Worm (Caenorhabditis elegans) whole organism, young adult: Measurements from ENCODE around the gene F23A7.5.

ENCODE experiments used
- B0035.1 ChIP-seq: sonication (generic microtip); optimal IDR thresholded peaks from 2 replicates; lab custom pipeline; 2016; ENCODE audit warnings: missing genetic modification characterization, mild to moderate bottlenecking, missing compliant biosample characterization, missing genotype, missing genetic modification reagents
- D2030.7 ChIP-seq: fragments of 200-800 bp; sonication (Bioruptor generic); IDR thresholded peaks from 2 replicates; pipeline ENCODE4 v1.3.6; 2022; ENCODE audit warnings: missing genetic modification reagents, missing genetic modification characterization, missing compliant biosample characterization
- F23B12.7 ChIP-seq: sonication (generic microtip); optimal IDR thresholded peaks from 2 replicates; lab custom pipeline; 2017; ENCODE audit warnings: missing genetic modification characterization, mild to moderate bottlenecking, missing compliant biosample characterization, antibody characterized with exemption, moderate library complexity; ENCODE audit not compliant: insufficient read depth
- F33H1.4 ChIP-seq: fragments of 200-800 bp; sonication (Bioruptor generic); IDR thresholded peaks from 2 replicates; pipeline ENCODE4 v1.3.6; 2022; ENCODE audit warnings: missing genetic modification reagents, missing genetic modification characterization, missing compliant biosample characterization
- F49E8.2 ChIP-seq: sonication (generic microtip); optimal IDR thresholded peaks from 3 replicates; lab custom pipeline; 2017; ENCODE audit warnings: missing genetic modification characterization, mild to moderate bottlenecking, missing compliant biosample characterization, antibody characterized with exemption, moderate library complexity; ENCODE audit not compliant: insufficient read depth
- F52B5.7 ChIP-seq: sonication (generic microtip); optimal IDR thresholded peaks from 2 replicates; lab custom pipeline; 2016; ENCODE audit warnings: mild to moderate bottlenecking, missing genetic modification characterization, missing compliant biosample characterization
- F57A8.1 ChIP-seq: fragments of 200-800 bp; sonication (Bioruptor generic); optimal IDR thresholded peaks from 2 replicates; lab custom pipeline; 2018; ENCODE audit warnings: mild to moderate bottlenecking, missing genetic modification characterization, moderate library complexity, missing compliant biosample characterization
- K11D2.4 ChIP-seq: fragments of 200-800 bp; sonication (Bioruptor generic); IDR thresholded peaks from 2 replicates; pipeline ENCODE4 v1.3.6; 2022; ENCODE audit warnings: missing genetic modification reagents, missing genetic modification characterization, missing compliant biosample characterization
- K12H6.12 ChIP-seq: fragments of 200-800 bp; sonication (Bioruptor generic); optimal IDR thresholded peaks from 2 replicates; lab custom pipeline; 2018; ENCODE audit warnings: mild to moderate bottlenecking, missing genetic modification characterization, missing compliant biosample characterization
- T26A5.8 ChIP-seq: sonication (generic microtip); optimal IDR thresholded peaks from 2 replicates; lab custom pipeline; 2016; ENCODE audit warnings: missing genetic modification characterization, missing compliant biosample characterization
- Y53F4B.3 ChIP-seq: fragments of 200-800 bp; sonication (Bioruptor generic); IDR thresholded peaks from 2 replicates; pipeline ENCODE4 v1.3.6; 2022; ENCODE audit warnings: missing genetic modification reagents, missing genetic modification characterization, missing compliant biosample characterization
- Y79H2A.3 ChIP-seq: fragments of 200-800 bp; sonication (Bioruptor generic); conservative IDR thresholded peaks from 2 replicates; pipeline ENCODE4 v1.3.6; 2022; ENCODE audit warnings: missing genetic modification reagents, missing genetic modification characterization, missing compliant biosample characterization
- ama-1 ChIP-seq, 3 experiments: fragments of 150-350 bp in 1 of 3; sonication (generic microtip) in 2 of 3; optimal IDR thresholded peaks; 2 replicates each; lab custom pipeline; 2014 to 2018; ENCODE audit warnings: missing biosample characterization in 2 of 3, missing genetic modification characterization in 2 of 3, missing genetic modification reagents in 2 of 3
- aptf-3 ChIP-seq: fragments of 200-800 bp; sonication (Bioruptor generic); IDR thresholded peaks from 2 replicates; pipeline ENCODE4 v1.3.6; 2022; ENCODE audit warnings: missing genetic modification characterization, missing compliant biosample characterization
- attf-5 ChIP-seq: fragments of 200-800 bp; sonication (Bioruptor generic); optimal IDR thresholded peaks from 2 replicates; lab custom pipeline; 2018; ENCODE audit warnings: mild to moderate bottlenecking, missing genetic modification characterization, missing compliant biosample characterization
- bed-2 ChIP-seq: fragments of 200-800 bp; sonication (Bioruptor generic); IDR thresholded peaks from 2 replicates; pipeline ENCODE4 v1.3.6; 2022; ENCODE audit warnings: missing genetic modification reagents, missing genetic modification characterization, missing compliant biosample characterization
- ceh-91 ChIP-seq: fragments of 200-800 bp; sonication (Bioruptor generic); IDR thresholded peaks from 2 replicates; pipeline ENCODE4 v1.3.6; 2022; ENCODE audit warnings: missing genetic modification reagents, missing genetic modification characterization, missing compliant biosample characterization
- chd-7 ChIP-seq: sonication (generic microtip); optimal IDR thresholded peaks from 2 replicates; lab custom pipeline; 2016; ENCODE audit warnings: mild to moderate bottlenecking, missing genetic modification characterization, moderate library complexity, missing compliant biosample characterization
- dox-1 ChIP-seq: fragments of 200-800 bp; sonication (Bioruptor generic); IDR thresholded peaks from 2 replicates; pipeline ENCODE4 v1.3.6; 2022; ENCODE audit warnings: missing genetic modification reagents, missing genetic modification characterization, missing compliant biosample characterization
- egl-44 ChIP-seq: fragments of 200-800 bp; sonication (Bioruptor generic); IDR thresholded peaks from 2 replicates; pipeline ENCODE4 v1.3.6; 2022; ENCODE audit warnings: missing genetic modification reagents, missing genetic modification characterization, missing compliant biosample characterization
- egrh-3 ChIP-seq: fragments of 200-800 bp; sonication (Bioruptor generic); IDR thresholded peaks from 2 replicates; pipeline ENCODE4 v1.3.6; 2022; ENCODE audit warnings: missing genetic modification reagents, missing genetic modification characterization, missing compliant biosample characterization
- hmg-1.2 ChIP-seq: fragments of 200-800 bp; sonication (Bioruptor generic); IDR thresholded peaks from 2 replicates; pipeline ENCODE4 v1.3.6; 2022; ENCODE audit warnings: missing genetic modification reagents, missing genetic modification characterization, missing compliant biosample characterization
- hmg-20 ChIP-seq: fragments of 200-800 bp; sonication (Bioruptor generic); IDR thresholded peaks from 2 replicates; pipeline ENCODE4 v1.3.6; 2022; ENCODE audit warnings: missing genetic modification reagents, missing genetic modification characterization, missing compliant biosample characterization
- hrde-1 ChIP-seq: sonication (generic microtip); optimal IDR thresholded peaks from 2 replicates; lab custom pipeline; 2016; ENCODE audit warnings: missing genetic modification characterization, mild to moderate bottlenecking, missing compliant biosample characterization, moderate library complexity, missing genotype, missing genetic modification reagents, borderline replicate concordance
- let-526 ChIP-seq: fragments of 200-800 bp; sonication (Bioruptor generic); IDR thresholded peaks from 2 replicates; pipeline ENCODE4 v1.3.6; 2022; ENCODE audit warnings: missing genetic modification reagents, missing genetic modification characterization, missing compliant biosample characterization
- lin-40 ChIP-seq: sonication (generic microtip); optimal IDR thresholded peaks from 2 replicates; lab custom pipeline; 2016; ENCODE audit warnings: missing genetic modification characterization, mild to moderate bottlenecking, missing compliant biosample characterization, missing genotype, missing genetic modification reagents
- lin-54 ChIP-seq: fragments of 200-800 bp; sonication (Bioruptor generic); optimal IDR thresholded peaks from 2 replicates; lab custom pipeline; 2018; ENCODE audit warnings: mild to moderate bottlenecking, missing genetic modification characterization, missing compliant biosample characterization
- lsl-1 ChIP-seq: fragments of 200-800 bp; sonication (Bioruptor generic); optimal IDR thresholded peaks from 2 replicates; lab custom pipeline; 2018; ENCODE audit warnings: mild to moderate bottlenecking, missing genetic modification characterization, moderate library complexity, missing compliant biosample characterization
- madf-3 ChIP-seq: fragments of 200-800 bp; sonication (Bioruptor generic); IDR thresholded peaks from 2 replicates; pipeline ENCODE4 v1.3.6; 2022; ENCODE audit warnings: missing genetic modification reagents, missing genetic modification characterization, missing compliant biosample characterization
- madf-8 ChIP-seq: fragments of 200-800 bp; sonication (Bioruptor generic); conservative IDR thresholded peaks from 2 replicates; pipeline ENCODE4 v1.3.6; 2022; ENCODE audit warnings: missing genetic modification reagents, missing genetic modification characterization, missing compliant biosample characterization
- mcd-1 ChIP-seq: fragments of 200-800 bp; sonication (Bioruptor generic); IDR thresholded peaks from 2 replicates; pipeline ENCODE4 v1.3.6; 2022; ENCODE audit warnings: missing genetic modification reagents, missing genetic modification characterization, missing compliant biosample characterization
- mes-4 ChIP-seq: sonication (generic microtip); optimal IDR thresholded peaks from 2 replicates; lab custom pipeline; 2016; ENCODE audit warnings: missing genotype, missing genetic modification characterization, missing compliant biosample characterization
- nfya-1 ChIP-seq: sonication (generic microtip); optimal IDR thresholded peaks from 2 replicates; lab custom pipeline; 2017; ENCODE audit warnings: antibody characterized with exemption, missing compliant biosample characterization, missing genetic modification characterization, borderline replicate concordance; ENCODE audit not compliant: insufficient read depth
- nfya-2 ChIP-seq: fragments of 200-800 bp; sonication (Bioruptor generic); IDR thresholded peaks from 2 replicates; pipeline ENCODE4 v1.3.6; 2022; ENCODE audit warnings: missing genetic modification reagents, missing genetic modification characterization, missing compliant biosample characterization
- snpc-3.4 ChIP-seq: sonication (generic microtip); optimal IDR thresholded peaks from 2 replicates; lab custom pipeline; 2017; ENCODE audit warnings: missing genetic modification characterization, mild to moderate bottlenecking, missing compliant biosample characterization, antibody characterized with exemption, moderate library complexity, missing genotype, missing genetic modification reagents
- snpc-4 ChIP-seq, 5 experiments: fragments of 150-350 bp in 1 of 5; sonication (generic microtip) in 4 of 5; optimal IDR thresholded peaks; 2 replicates each; lab custom pipeline; 2014 to 2018; ENCODE audit warnings: missing genetic modification characterization in 5 of 5, missing biosample characterization in 3 of 5, antibody characterized with exemption in 2 of 5, mild to moderate bottlenecking in 2 of 5, missing compliant biosample characterization in 2 of 5, missing genotype in 2 of 5, moderate library complexity in 2 of 5, missing genetic modification reagents in 1 of 5
- sptf-2 ChIP-seq: fragments of 200-800 bp; sonication (Bioruptor generic); optimal IDR thresholded peaks from 2 replicates; lab custom pipeline; 2018; ENCODE audit warnings: mild to moderate bottlenecking, missing genetic modification characterization, missing compliant biosample characterization
- tbx-9 ChIP-seq: sonication (generic microtip); optimal IDR thresholded peaks from 2 replicates; lab custom pipeline; 2016; ENCODE audit warnings: borderline replicate concordance, missing genetic modification characterization, inconsistent platforms, missing compliant biosample characterization
- tlf-1 ChIP-seq: fragments of 200-800 bp; sonication (Bioruptor generic); optimal IDR thresholded peaks from 2 replicates; lab custom pipeline; 2018; ENCODE audit warnings: mild to moderate bottlenecking, missing genetic modification characterization, missing compliant biosample characterization
- zfh-2 ChIP-seq: fragments of 200-800 bp; sonication (Bioruptor generic); conservative IDR thresholded peaks from 2 replicates; pipeline ENCODE4 v1.3.6; 2022; ENCODE audit warnings: missing genetic modification reagents, missing genetic modification characterization, missing compliant biosample characterization
- ztf-26 ChIP-seq: sonication (generic microtip); optimal IDR thresholded peaks from 2 replicates; lab custom pipeline; 2017; ENCODE audit warnings: missing genetic modification characterization, missing compliant biosample characterization
- ztf-3 ChIP-seq: fragments of 200-800 bp; sonication (Bioruptor generic); optimal IDR thresholded peaks from 2 replicates; lab custom pipeline; 2018; ENCODE audit warnings: mild to moderate bottlenecking, missing genetic modification characterization, missing compliant biosample characterization

Gene F23A7.5

DNA sequence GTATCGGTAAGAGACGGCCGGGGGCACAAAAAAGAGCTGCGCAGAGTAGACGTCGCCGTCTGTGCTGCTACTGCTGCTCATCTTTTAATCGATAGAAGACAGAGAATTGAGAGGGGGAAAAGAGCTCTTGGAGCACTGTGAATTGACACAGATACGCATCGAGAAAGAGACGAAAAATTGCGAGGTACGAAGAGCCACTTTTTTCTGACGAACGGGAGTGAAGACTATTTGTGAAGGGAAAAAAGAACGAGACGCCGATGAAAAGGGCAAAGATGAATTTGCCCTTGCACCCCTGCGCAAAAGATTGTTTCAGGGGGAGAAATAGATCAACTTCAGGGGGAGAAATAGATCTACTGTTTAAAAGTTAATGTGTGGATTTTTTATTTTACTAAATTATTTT lies 26.5 kb upstream of the F23A7.5 start (continued):
- TF ChIP-seq hmg-1.2 (peak; percentile 47; the same call in 1 of the 2 replicates), tbx-9 (tag; lab: Kevin White, UChicago) (no peak), lsl-1 (GFP tag; lab: Kevin White, UChicago) (no peak), Y79H2A.3 (GFP tag; lab: Robert Waterston, UW) (no peak), ama-1 (optimal IDR thresholded peaks at IDR 0.05; lab: Kevin White, UChicago) (no peak), ama-1 (GFP tag; optimal IDR thresholded peaks at IDR 0.05; lab: Kevin White, UChicago) (no peak), B0035.1 (tag; lab: Kevin White, UChicago) (no peak), F33H1.4 (GFP tag; lab: Robert Waterston, UW) (no peak)

DNA sequence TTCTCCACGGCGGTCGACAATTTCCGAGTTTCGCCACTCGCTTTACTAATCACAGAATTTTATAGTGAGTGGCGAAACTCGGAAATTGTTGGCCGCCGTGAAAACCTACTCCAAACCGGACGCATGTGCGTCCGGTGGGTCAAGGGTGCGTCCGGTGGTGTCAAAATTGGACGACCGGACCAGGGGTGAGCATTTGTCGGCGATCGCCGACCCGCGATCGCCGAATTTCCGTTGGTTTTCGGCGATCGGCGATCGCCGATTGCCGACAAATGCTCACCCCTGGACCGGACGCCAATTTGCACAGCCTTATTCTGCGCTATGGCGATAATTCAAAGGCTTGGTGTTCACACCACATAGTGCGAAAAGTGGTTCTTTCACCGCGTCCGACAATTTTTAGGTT lies 24.4 kb upstream of the F23A7.5 start:
- TF ChIP-seq attf-5 (GFP tag; lab: Kevin White, UChicago) (no peak), ztf-26 (tag; lab: Kevin White, UChicago) (no peak), snpc-3.4 (tag; lab: Kevin White, UChicago) (no peak), egrh-3 (GFP tag; lab: Robert Waterston, UW) (peak; percentile 39; the same call in 1 of the 2 replicates), chd-7 (tag; lab: Kevin White, UChicago) (no peak), zfh-2 (peak; percentile 68), egl-44 (GFP tag; lab: Robert Waterston, UW) (no peak), ama-1 (optimal IDR thresholded peaks at IDR 0.05; lab: Kevin White, UChicago) (no peak), ama-1 (GFP tag; optimal IDR thresholded peaks at IDR 0.05; lab: Kevin White, UChicago) (no peak), snpc-4 (GFP tag; optimal IDR thresholded peaks at IDR 0.05; lab: Kevin White, UChicago) (no peak), snpc-4 (tag; optimal IDR thresholded peaks at IDR 0.05; lab: Kevin White, UChicago) (peak in 1 of 4 experiments; percentile 27), sptf-2 (GFP tag; lab: Kevin White, UChicago) (no peak), let-526 (GFP tag; lab: Robert Waterston, UW) (no peak)

DNA sequence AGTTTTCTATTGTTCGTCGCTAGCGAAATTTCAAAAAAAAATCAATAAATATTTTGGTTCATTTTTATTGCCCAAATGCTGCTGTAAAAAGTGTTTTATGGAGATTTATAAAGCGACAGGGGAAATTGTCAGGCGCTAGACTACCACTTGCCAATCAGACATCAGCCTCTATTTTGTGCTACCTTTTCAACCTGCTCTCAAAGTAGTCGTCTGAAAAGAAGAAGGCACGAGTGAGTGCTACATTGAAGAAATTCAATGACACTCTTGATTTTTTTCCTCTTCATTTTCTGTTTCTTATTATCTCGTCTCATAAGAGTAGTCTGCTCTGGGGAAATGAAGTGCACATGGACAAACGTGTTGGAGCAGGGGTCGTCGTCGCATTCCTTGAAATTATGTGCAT lies 22.8 kb upstream of the F23A7.5 start:
- peak; percentile 32 for TF ChIP-seq lin-54 (GFP tag; lab: Kevin White, UChicago)
- no peak for TF ChIP-seq D2030.7 (GFP tag; lab: Robert Waterston, UW)
- TF ChIP-seq tlf-1 (GFP tag; lab: Kevin White, UChicago): peak; percentile 23
- TF ChIP-seq madf-3 (GFP tag; lab: Robert Waterston, UW): no peak
- no peak for TF ChIP-seq aptf-3
- TF ChIP-seq lsl-1 (GFP tag; lab: Kevin White, UChicago): no peak
- TF ChIP-seq madf-8 (GFP tag; lab: Robert Waterston, UW): no peak
- TF ChIP-seq F52B5.7 (tag; lab: Kevin White, UChicago): no peak
- TF ChIP-seq dox-1 (GFP tag; lab: Robert Waterston, UW): peak; percentile 88
- no peak for TF ChIP-seq T26A5.8 (tag; lab: Kevin White, UChicago)
- no peak for TF ChIP-seq nfya-1 (tag; lab: Kevin White, UChicago)
- no peak for TF ChIP-seq bed-2 (GFP tag; lab: Robert Waterston, UW)
- no peak for TF ChIP-seq hrde-1 (tag; lab: Kevin White, UChicago)
- TF ChIP-seq tbx-9 (tag; lab: Kevin White, UChicago): no peak
- TF ChIP-seq mes-4: no peak
- TF ChIP-seq hmg-1.2: peak; percentile 40
- peak; percentile 55 for TF ChIP-seq F23B12.7
- no peak for TF ChIP-seq F57A8.1 (GFP tag; lab: Kevin White, UChicago)
- no peak for TF ChIP-seq ztf-3
- peak; percentile 72 for TF ChIP-seq K11D2.4
- TF ChIP-seq Y53F4B.3 (GFP tag; lab: Robert Waterston, UW): no peak
- no peak for TF ChIP-seq hmg-20 (GFP tag; lab: Robert Waterston, UW)
- TF ChIP-seq ceh-91 (GFP tag; lab: Robert Waterston, UW): no peak
- peak; percentile 70 for TF ChIP-seq ztf-26 (tag; lab: Kevin White, UChicago)
- TF ChIP-seq mcd-1 (GFP tag; lab: Robert Waterston, UW): no peak
- peak; percentile 94 for TF ChIP-seq lin-40
- TF ChIP-seq snpc-4 (GFP tag; optimal IDR thresholded peaks at IDR 0.05; lab: Kevin White, UChicago): no peak
- TF ChIP-seq snpc-4 (tag; optimal IDR thresholded peaks at IDR 0.05; lab: Kevin White, UChicago): peak in 3 of 4 experiments; percentile 26 to 73 (median 70)
- no peak for TF ChIP-seq F49E8.2 (tag; lab: Kevin White, UChicago)
- TF ChIP-seq zfh-2: no peak
- peak; percentile 50 for TF ChIP-seq K12H6.12 (tag; lab: Kevin White, UChicago)
- TF ChIP-seq nfya-2: no peak
